1 fruit fly cellular context compared by ENCODE assay signal in the genomic region with DNA sequence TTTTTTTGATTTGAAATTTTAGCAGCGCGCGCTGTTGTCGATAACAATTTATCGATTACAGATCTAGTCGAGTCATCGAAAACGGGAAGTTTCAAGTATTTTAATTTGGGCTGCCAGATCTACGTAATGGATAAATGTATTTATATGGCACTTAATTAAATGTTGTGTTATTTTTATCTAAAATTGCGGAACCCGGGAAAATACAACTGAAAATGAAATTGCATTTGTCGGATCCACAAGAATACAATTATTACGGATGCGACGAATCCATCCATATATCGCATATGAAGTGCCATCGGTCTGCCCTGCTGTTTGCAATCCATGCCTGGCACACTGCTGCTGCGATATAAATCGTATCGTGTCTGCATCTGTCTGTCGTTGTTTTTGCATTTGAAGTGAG.
TF ChIP-seq lines count a peak whose summit lies in the region.

A gene (plus strand): TSS at position 108 of the 400 bp plus-strand sequence.

TF ChIP-seq in whole organism, embryonic, 481 proteins besides CTCF, POLR2A, EP300 and RAD21 (continued from another document and continues in another):
- TF ChIP-seq CG4730 (GFP tag; IDR thresholded peaks at IDR 0.05; lab: Robert Waterston, UW) (no peak), ham (GFP tag; IDR thresholded peaks at IDR 0.05; lab: Robert Waterston, UW) (no peak), pzg (GFP tag; optimal IDR thresholded peaks at IDR 0.05; lab: Kevin White, UChicago) (peak; percentile 72), CG11723 (GFP tag; optimal IDR thresholded peaks at IDR 0.05; lab: Kevin White, UChicago) (no peak), gsb-n (tag; optimal IDR thresholded peaks at IDR 0.05; lab: Kevin White, UChicago) (no peak), CG30403 (GFP tag; optimal IDR thresholded peaks at IDR 0.05; lab: Kevin White, UChicago) (peak; percentile 65), kni (GFP tag; optimal IDR thresholded peaks at IDR 0.05; lab: Kevin White, UChicago) (no peak), az2 (GFP tag; optimal IDR thresholded peaks at IDR 0.05; lab: Kevin White, UChicago) (peak; percentile 29), Pdp1 (GFP tag; optimal IDR thresholded peaks at IDR 0.05; lab: Kevin White, UChicago) (peak; percentile 35 to 55), lmd (GFP tag; IDR thresholded peaks at IDR 0.05; lab: Robert Waterston, UW) (peak; percentile 61), tap (tag; optimal IDR thresholded peaks at IDR 0.05; lab: Kevin White, UChicago) (no peak), CG32767 (GFP tag; IDR thresholded peaks at IDR 0.05; lab: Robert Waterston, UW) (peak; percentile 25; the same call in 1 of the 2 replicates), eve (GFP tag; optimal IDR thresholded peaks at IDR 0.05; lab: Kevin White, UChicago) (no peak), p53 (GFP tag; optimal IDR thresholded peaks at IDR 0.05; lab: Kevin White, UChicago) (peak; percentile 30), ERR (GFP tag; optimal IDR thresholded peaks at IDR 0.05; lab: Kevin White, UChicago) (peak; percentile 42), seq (GFP tag; IDR thresholded peaks at IDR 0.05; lab: Robert Waterston, UW) (no peak), caup (GFP tag; optimal IDR thresholded peaks at IDR 0.05; lab: Kevin White, UChicago; ENCODE audit: severe bottlenecking) (peak; percentile 40), gt (GFP tag; IDR thresholded peaks at IDR 0.05; lab: Robert Waterston, UW) (no peak), CG8359 (GFP tag; optimal IDR thresholded peaks at IDR 0.05; lab: Kevin White, UChicago; ENCODE audit: borderline replicate concordance) (no peak), CG5953 (GFP tag; IDR thresholded peaks at IDR 0.05; lab: Robert Waterston, UW) (no peak), CG7987 (GFP tag; optimal IDR thresholded peaks at IDR 0.05; lab: Kevin White, UChicago) (no peak), NFAT (GFP tag; IDR thresholded peaks at IDR 0.05; lab: Robert Waterston, UW) (0 out of 2 replicates have a peak, but pooled peaks have one; percentile 22), ash1 (GFP tag; optimal IDR thresholded peaks at IDR 0.05; lab: Kevin White, UChicago) (no peak), Camta (GFP tag; optimal IDR thresholded peaks at IDR 0.05; lab: Kevin White, UChicago) (peak; percentile 52), pho (GFP tag; optimal IDR thresholded peaks at IDR 0.05; lab: Kevin White, UChicago) (peak; percentile 63), Doc2 (GFP tag; IDR thresholded peaks at IDR 0.05; lab: Robert Waterston, UW) (no peak), cato (GFP tag; optimal IDR thresholded peaks at IDR 0.05; lab: Kevin White, UChicago; ENCODE audit: borderline replicate concordance) (no peak), TFAM (GFP tag; optimal IDR thresholded peaks at IDR 0.05; lab: Kevin White, UChicago) (no peak), CG8281 (tag; optimal IDR thresholded peaks at IDR 0.05; lab: Kevin White, UChicago) (no peak), HmgD (GFP tag; optimal IDR thresholded peaks at IDR 0.05; lab: Kevin White, UChicago) (peak; percentile 22), Hand (GFP tag; optimal IDR thresholded peaks at IDR 0.05; lab: Kevin White, UChicago) (no peak), E2f1 (GFP tag; IDR thresholded peaks at IDR 0.05; lab: Robert Waterston, UW) (peak; percentile 56), CG13296 (GFP tag; optimal IDR thresholded peaks at IDR 0.05; lab: Kevin White, UChicago) (no peak), tna (GFP tag; IDR thresholded peaks at IDR 0.05; lab: Robert Waterston, UW; ENCODE audit: partially characterized antibody) (peak; percentile 69; the same call in 1 of the 2 replicates), CG8944 (GFP tag; optimal IDR thresholded peaks at IDR 0.05; lab: Kevin White, UChicago) (no peak), ara (GFP tag; IDR thresholded peaks at IDR 0.05; lab: Robert Waterston, UW) (peak; percentile 18; the same call in 1 of the 2 replicates), gsb (GFP tag; IDR thresholded peaks at IDR 0.05; lab: Robert Waterston, UW) (0 out of 2 replicates have a peak, but pooled peaks have one; percentile 21), CG10274 (GFP tag; optimal IDR thresholded peaks at IDR 0.05; lab: Kevin White, UChicago) (no peak), zfh2 (GFP tag; optimal IDR thresholded peaks at IDR 0.05; lab: Kevin White, UChicago) (peak; percentile 61), MESR4 (GFP tag; optimal IDR thresholded peaks at IDR 0.05; lab: Kevin White, UChicago) (peak; percentile 69), CG12769 (tag; optimal IDR thresholded peaks at IDR 0.05; lab: Kevin White, UChicago) (no peak), CHES-1-like (GFP tag; optimal IDR thresholded peaks at IDR 0.05; lab: Kevin White, UChicago) (no peak), sob (GFP tag; IDR thresholded peaks at IDR 0.05; lab: Robert Waterston, UW) (peak; percentile 61), al (GFP tag; IDR thresholded peaks at IDR 0.05; lab: Robert Waterston, UW) (peak; percentile 24; the same call in 1 of the 2 replicates), Oli (tag; optimal IDR thresholded peaks at IDR 0.05; lab: Kevin White, UChicago) (no peak), CG2202 (tag; optimal IDR thresholded peaks at IDR 0.05; lab: Kevin White, UChicago) (no peak), sd (tag; optimal IDR thresholded peaks at IDR 0.05; lab: Kevin White, UChicago) (no peak), dan (GFP tag; IDR thresholded peaks at IDR 0.05; lab: Robert Waterston, UW) (no peak), usp (GFP tag; optimal IDR thresholded peaks at IDR 0.05; lab: Kevin White, UChicago) (no peak), wek (GFP tag; optimal IDR thresholded peaks at IDR 0.05; lab: Kevin White, UChicago) (no peak), sqz (GFP tag; optimal IDR thresholded peaks at IDR 0.05; lab: Kevin White, UChicago) (no peak), Ets65A (GFP tag; lab: Kevin White, UChicago) (peak; percentile 48), Lim3 (GFP tag; IDR thresholded peaks at IDR 0.05; lab: Robert Waterston, UW) (no peak), peb (GFP tag; IDR thresholded peaks at IDR 0.05; lab: Robert Waterston, UW) (peak; percentile 18; the same call in 1 of the 2 replicates), zf30C (GFP tag; optimal IDR thresholded peaks at IDR 0.05; lab: Kevin White, UChicago) (no peak), crol (GFP tag; IDR thresholded peaks at IDR 0.05; lab: Robert Waterston, UW) (no peak), CG30020 (tag; optimal IDR thresholded peaks at IDR 0.05; lab: Kevin White, UChicago) (peak; percentile 64), CG17385 (GFP tag; optimal IDR thresholded peaks at IDR 0.05; lab: Kevin White, UChicago) (no peak), CG1832 (GFP tag; optimal IDR thresholded peaks at IDR 0.05; lab: Kevin White, UChicago) (no peak), slou (GFP tag; optimal IDR thresholded peaks at IDR 0.05; lab: Kevin White, UChicago) (peak; percentile 4), CG1603 (tag; optimal IDR thresholded peaks at IDR 0.05; lab: Kevin White, UChicago) (peak; percentile 79), bsh (GFP tag; optimal IDR thresholded peaks at IDR 0.05; lab: Kevin White, UChicago) (peak in 1 of 2 experiments; percentile 20), dm (GFP tag; optimal IDR thresholded peaks at IDR 0.05; lab: Kevin White, UChicago) (peak; percentile 72), Hmx (GFP tag; optimal IDR thresholded peaks at IDR 0.05; lab: Kevin White, UChicago) (peak; percentile 17), Lhr (GFP tag; optimal IDR thresholded peaks at IDR 0.05; lab: Kevin White, UChicago) (peak; percentile 2), dimm (GFP tag; IDR thresholded peaks at IDR 0.05; lab: Robert Waterston, UW) (no peak), CG6765 (GFP tag; optimal IDR thresholded peaks at IDR 0.05; lab: Kevin White, UChicago) (no peak), Ada2b (GFP tag; IDR thresholded peaks at IDR 0.05; lab: Robert Waterston, UW) (0 out of 2 replicates have a peak, but pooled peaks have one; percentile 24), H2.0 (GFP tag; IDR thresholded peaks at IDR 0.05; lab: Robert Waterston, UW) (no peak), sc (optimal IDR thresholded peaks at IDR 0.05; lab: Kevin White, UChicago) (no peak), sc (GFP tag; optimal IDR thresholded peaks at IDR 0.05; lab: Kevin White, UChicago) (no peak), Hr39 (optimal IDR thresholded peaks at IDR 0.05; lab: Kevin White, UChicago) (no peak), CG4424 (GFP tag; optimal IDR thresholded peaks at IDR 0.05; lab: Kevin White, UChicago) (peak; percentile 31), CG12391 (tag; optimal IDR thresholded peaks at IDR 0.05; lab: Kevin White, UChicago) (peak; percentile 60), CG12155 (GFP tag; optimal IDR thresholded peaks at IDR 0.05; lab: Kevin White, UChicago) (peak; percentile 68), Antp (GFP tag; optimal IDR thresholded peaks at IDR 0.05; lab: Kevin White, UChicago) (peak; percentile 38), dati (GFP tag; IDR thresholded peaks at IDR 0.05; lab: Robert Waterston, UW) (no peak), disco-r (GFP tag; optimal IDR thresholded peaks at IDR 0.05; lab: Kevin White, UChicago) (no peak), MTF-1 (GFP tag; optimal IDR thresholded peaks at IDR 0.05; lab: Kevin White, UChicago; ENCODE audit: borderline replicate concordance) (no peak), YL-1 (GFP tag; optimal IDR thresholded peaks at IDR 0.05; lab: Kevin White, UChicago) (peak; percentile 63), Trl (optimal IDR thresholded peaks at IDR 0.05; lab: Kevin White, UChicago) (no peak), Trl (GFP tag; optimal IDR thresholded peaks at IDR 0.05; lab: Kevin White, UChicago) (peak; percentile 45), fd102C (GFP tag; optimal IDR thresholded peaks at IDR 0.05; lab: Kevin White, UChicago) (no peak), amos (GFP tag; IDR thresholded peaks at IDR 0.05; lab: Robert Waterston, UW; ENCODE audit: partially characterized antibody) (peak; percentile 83), CG6254 (GFP tag; optimal IDR thresholded peaks at IDR 0.05; lab: Kevin White, UChicago) (no peak), CG9817 (tag; optimal IDR thresholded peaks at IDR 0.05; lab: Kevin White, UChicago) (peak; percentile 43), CG4617 (GFP tag; optimal IDR thresholded peaks at IDR 0.05; lab: Kevin White, UChicago; ENCODE audit: borderline replicate concordance) (peak; percentile 88), CG10565 (GFP tag; optimal IDR thresholded peaks at IDR 0.05; lab: Kevin White, UChicago) (no peak), CG3281 (GFP tag; optimal IDR thresholded peaks at IDR 0.05; lab: Kevin White, UChicago) (peak; percentile 61), CG42726 (GFP tag; IDR thresholded peaks at IDR 0.05; lab: Robert Waterston, UW; ENCODE audit: partially characterized antibody) (peak; percentile 75), CG10654 (GFP tag; optimal IDR thresholded peaks at IDR 0.05; lab: Kevin White, UChicago) (peak; percentile 12), CG31224 (GFP tag; IDR thresholded peaks at IDR 0.05; lab: Robert Waterston, UW) (peak; percentile 35; the same call in 1 of the 2 replicates), CG7786 (GFP tag; optimal IDR thresholded peaks at IDR 0.05; lab: Kevin White, UChicago) (peak; percentile 52), row (GFP tag; IDR thresholded peaks at IDR 0.05; lab: Robert Waterston, UW) (peak; percentile 78), gcm2 (GFP tag; optimal IDR thresholded peaks at IDR 0.05; lab: Kevin White, UChicago) (peak; percentile 21), CG11695 (GFP tag; IDR thresholded peaks at IDR 0.05; lab: Robert Waterston, UW) (no peak), run (tag; optimal IDR thresholded peaks at IDR 0.05; lab: Kevin White, UChicago) (no peak), Mrtf (GFP tag; IDR thresholded peaks at IDR 0.05; lab: Robert Waterston, UW) (no peak), crp (GFP tag; optimal IDR thresholded peaks at IDR 0.05; lab: Kevin White, UChicago) (peak in 1 of 2 experiments; percentile 61), Dp (GFP tag; optimal IDR thresholded peaks at IDR 0.05; lab: Kevin White, UChicago) (peak; percentile 87), en (GFP tag; optimal IDR thresholded peaks at IDR 0.05; lab: Kevin White, UChicago) (no peak), CG2129 (GFP tag; IDR thresholded peaks at IDR 0.05; lab: Robert Waterston, UW; ENCODE audit: partially characterized antibody) (peak; percentile 59), CG9609 (GFP tag; optimal IDR thresholded peaks at IDR 0.05; lab: Kevin White, UChicago) (no peak), croc (GFP tag; conservative IDR thresholded peaks at IDR 0.05; lab: Robert Waterston, UW) (peak; percentile 24; the same call in 1 of the 3 replicates), wor (GFP tag; IDR thresholded peaks at IDR 0.05; lab: Robert Waterston, UW) (peak; percentile 46; the same call in 1 of the 2 replicates), zfh1 (GFP tag; IDR thresholded peaks at IDR 0.05; lab: Robert Waterston, UW) (0 out of 3 replicates have a peak, but pooled peaks have one; percentile 16), CG17802 (tag; optimal IDR thresholded peaks at IDR 0.05; lab: Kevin White, UChicago) (no peak), emc (GFP tag; optimal IDR thresholded peaks at IDR 0.05; lab: Kevin White, UChicago) (no peak), CG34376 (GFP tag; optimal IDR thresholded peaks at IDR 0.05; lab: Kevin White, UChicago) (peak; percentile 20), fd64A (GFP tag; optimal IDR thresholded peaks at IDR 0.05; lab: Kevin White, UChicago) (no peak), sna (GFP tag; IDR thresholded peaks at IDR 0.05; lab: Robert Waterston, UW; ENCODE audit: partially characterized antibody) (peak; percentile 91), vnd (GFP tag; IDR thresholded peaks at IDR 0.05; lab: Robert Waterston, UW; ENCODE audit: partially characterized antibody) (peak; percentile 78), CG14860 (GFP tag; IDR thresholded peaks at IDR 0.05; lab: Robert Waterston, UW; ENCODE audit: partially characterized antibody) (peak; percentile 71; the same call in 2 of the 3 replicates), chif (GFP tag; optimal IDR thresholded peaks at IDR 0.05; lab: Kevin White, UChicago) (peak; percentile 1 to 26), BtbVII (GFP tag; optimal IDR thresholded peaks at IDR 0.05; lab: Kevin White, UChicago) (no peak), danr (GFP tag; IDR thresholded peaks at IDR 0.05; lab: Robert Waterston, UW) (no peak), CG11398 (GFP tag; optimal IDR thresholded peaks at IDR 0.05; lab: Kevin White, UChicago) (no peak), slp2 (GFP tag; optimal IDR thresholded peaks at IDR 0.05; lab: Kevin White, UChicago) (peak; percentile 35), HLH54F (GFP tag; optimal IDR thresholded peaks at IDR 0.05; lab: Kevin White, UChicago) (peak; percentile 61), mam (GFP tag; optimal IDR thresholded peaks at IDR 0.05; lab: Kevin White, UChicago) (peak; percentile 62), CG12236 (GFP tag; optimal IDR thresholded peaks at IDR 0.05; lab: Kevin White, UChicago) (no peak), tx (GFP tag; optimal IDR thresholded peaks at IDR 0.05; lab: Kevin White, UChicago) (peak; percentile 18), pita (GFP tag; optimal IDR thresholded peaks at IDR 0.05; lab: Kevin White, UChicago) (no peak), CG10462 (GFP tag; optimal IDR thresholded peaks at IDR 0.05; lab: Kevin White, UChicago) (peak; percentile 6), chm (GFP tag; IDR thresholded peaks at IDR 0.05; lab: Robert Waterston, UW) (no peak), CG17186 (GFP tag; optimal IDR thresholded peaks at IDR 0.05; lab: Kevin White, UChicago) (no peak)
